Worm (Caenorhabditis elegans) whole organism, late embryonic: Measurements from ENCODE around the gene C04G6.11.

Source experiments
- ceh-14 ChIP-seq: sonication (generic microtip); optimal IDR thresholded peaks from 2 replicates; lab custom pipeline; 2016; ENCODE audit warnings: missing genotype, missing genetic modification characterization, missing compliant biosample characterization
- ceh-30 ChIP-seq: fragments of 150-350 bp; optimal IDR thresholded peaks from 2 replicates; lab custom pipeline; 2014; ENCODE audit warnings: missing biosample characterization, missing genetic modification characterization
- pag-3 ChIP-seq: sonication (generic microtip); optimal IDR thresholded peaks from 2 replicates; lab custom pipeline; 2016; ENCODE audit warnings: missing compliant biosample characterization, missing genetic modification characterization, borderline replicate concordance
- pha-4 ChIP-seq: fragments of 150-350 bp; optimal IDR thresholded peaks from 2 replicates; lab custom pipeline; 2018; ENCODE audit warnings: missing biosample characterization, missing genetic modification reagents, missing genetic modification characterization
- pqm-1 ChIP-seq: sonication (generic microtip); optimal IDR thresholded peaks from 2 replicates; lab custom pipeline; 2016; ENCODE audit warnings: missing genetic modification characterization, missing compliant biosample characterization

DNA sequence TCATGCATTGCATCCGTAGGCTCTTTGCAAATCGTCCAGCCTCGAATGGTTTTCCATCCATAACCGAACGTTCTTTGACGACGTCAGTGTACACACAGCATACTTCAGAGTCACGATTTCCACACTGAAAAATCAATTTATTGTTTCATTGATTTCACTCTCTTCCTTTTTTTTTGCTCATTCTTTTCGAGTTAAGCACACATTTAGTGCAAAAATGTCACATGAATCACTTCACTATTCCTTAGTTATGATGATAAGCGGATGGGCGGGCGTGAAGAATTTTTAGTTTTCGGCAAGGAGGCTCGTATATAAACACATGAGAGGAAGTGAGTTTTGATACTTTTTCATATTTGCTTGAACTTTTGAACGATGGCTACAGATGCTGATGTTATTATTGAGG lies 18.2 kb downstream of the C04G6.11 start, which contains the start of gene txt-9:
- TF ChIP-seq pqm-1 (tag; lab: Kevin White, UChicago) (no peak), ceh-14 (tag; lab: Kevin White, UChicago) (no peak), ceh-30 (tag; lab: Kevin White, UChicago) (no peak), pag-3 (no peak), pha-4 (no peak)
